Worm (Caenorhabditis elegans) whole organism, late embryonic: ENCODE results near the gene C25E10.12.

Experiments
- K02D7.2 ChIP-seq: sonication (generic microtip); optimal IDR thresholded peaks from 2 replicates; lab custom pipeline; 2017; ENCODE audit warnings: mild to moderate bottlenecking, missing genetic modification characterization, missing compliant biosample characterization
- T23F11.4 ChIP-seq: fragments of 200-800 bp; sonication (Bioruptor generic); optimal IDR thresholded peaks from 2 replicates; lab custom pipeline; 2018; ENCODE audit warnings: mild to moderate bottlenecking, missing genetic modification characterization, missing compliant biosample characterization
- ahr-1 ChIP-seq: sonication (generic microtip); optimal IDR thresholded peaks from 2 replicates; lab custom pipeline; 2016; ENCODE audit warnings: missing genetic modification characterization, missing compliant biosample characterization
- ceh-14 ChIP-seq: sonication (generic microtip); optimal IDR thresholded peaks from 2 replicates; lab custom pipeline; 2016; ENCODE audit warnings: missing genotype, missing genetic modification characterization, missing compliant biosample characterization
- ceh-19 ChIP-seq: fragments of 200-800 bp; sonication (Bioruptor generic); optimal IDR thresholded peaks from 2 replicates; lab custom pipeline; 2018; ENCODE audit warnings: mild to moderate bottlenecking, missing genetic modification characterization, missing compliant biosample characterization
- ceh-2 ChIP-seq: sonication (generic microtip); optimal IDR thresholded peaks from 2 replicates; lab custom pipeline; 2016; ENCODE audit warnings: missing genotype, missing genetic modification characterization, missing compliant biosample characterization
- ceh-22 ChIP-seq: sonication (generic microtip); optimal IDR thresholded peaks from 2 replicates; lab custom pipeline; 2017; ENCODE audit warnings: missing biosample characterization, missing genetic modification characterization
- ceh-30 ChIP-seq: fragments of 150-350 bp; optimal IDR thresholded peaks from 2 replicates; lab custom pipeline; 2014; ENCODE audit warnings: missing biosample characterization, missing genetic modification characterization
- ceh-31 ChIP-seq: sonication (generic microtip); optimal IDR thresholded peaks from 2 replicates; lab custom pipeline; 2016; ENCODE audit warnings: missing genetic modification characterization, missing compliant biosample characterization
- ceh-34 ChIP-seq: sonication (generic microtip); optimal IDR thresholded peaks from 2 replicates; lab custom pipeline; 2016; ENCODE audit warnings: mild to moderate bottlenecking, missing genetic modification characterization, missing compliant biosample characterization
- ceh-45 ChIP-seq: fragments of 200-800 bp; sonication (Bioruptor generic); IDR thresholded peaks from 2 replicates; pipeline ENCODE4 v1.3.6; 2022; ENCODE audit warnings: missing genetic modification reagents, missing genetic modification characterization, missing compliant biosample characterization
- ceh-48 ChIP-seq: sonication (generic microtip); optimal IDR thresholded peaks from 2 replicates; lab custom pipeline; 2016; ENCODE audit warnings: missing genetic modification characterization, inconsistent platforms, missing compliant biosample characterization
- ceh-6 ChIP-seq: fragments of 200-800 bp; sonication (Bioruptor generic); optimal IDR thresholded peaks from 2 replicates; lab custom pipeline; 2018; ENCODE audit warnings: mild to moderate bottlenecking, missing genetic modification characterization, missing compliant biosample characterization
- ceh-9 ChIP-seq: sonication (generic microtip); optimal IDR thresholded peaks from 2 replicates; lab custom pipeline; 2016; ENCODE audit warnings: mild to moderate bottlenecking, missing genetic modification characterization, inconsistent platforms, missing compliant biosample characterization
- dmd-4 ChIP-seq: sonication (generic microtip); optimal IDR thresholded peaks from 2 replicates; lab custom pipeline; 2016; ENCODE audit warnings: borderline replicate concordance, missing genetic modification characterization, missing compliant biosample characterization
- elt-4 ChIP-seq: sonication (generic microtip); optimal IDR thresholded peaks from 2 replicates; lab custom pipeline; 2016; ENCODE audit warnings: missing genetic modification characterization, missing compliant biosample characterization
- ets-4 ChIP-seq: sonication (generic microtip); optimal IDR thresholded peaks from 2 replicates; lab custom pipeline; 2016; ENCODE audit warnings: missing genetic modification characterization, missing compliant biosample characterization
- eyg-1 ChIP-seq: sonication (generic microtip); optimal IDR thresholded peaks from 2 replicates; lab custom pipeline; 2016; ENCODE audit warnings: missing genotype, missing genetic modification characterization, missing compliant biosample characterization
- fax-1 ChIP-seq: sonication (generic microtip); optimal IDR thresholded peaks from 2 replicates; lab custom pipeline; 2016; ENCODE audit warnings: missing genotype, missing genetic modification characterization, missing compliant biosample characterization
- hlh-13 ChIP-seq: fragments of 200-800 bp; sonication (Bioruptor generic); optimal IDR thresholded peaks from 2 replicates; lab custom pipeline; 2018; ENCODE audit warnings: mild to moderate bottlenecking, missing genetic modification characterization, missing compliant biosample characterization
- hlh-15 ChIP-seq: sonication (generic microtip); optimal IDR thresholded peaks from 2 replicates; lab custom pipeline; 2016; ENCODE audit warnings: missing genetic modification characterization, missing compliant biosample characterization
- hlh-8 ChIP-seq: sonication (generic microtip); optimal IDR thresholded peaks from 2 replicates; lab custom pipeline; 2016; ENCODE audit warnings: missing genotype, missing genetic modification characterization, missing compliant biosample characterization
- lin-11 ChIP-seq: fragments of 200-800 bp; sonication (Bioruptor generic); optimal IDR thresholded peaks from 2 replicates; lab custom pipeline; 2018; ENCODE audit warnings: mild to moderate bottlenecking, missing genetic modification characterization, missing compliant biosample characterization
- mec-3 ChIP-seq: sonication (generic microtip); optimal IDR thresholded peaks from 2 replicates; lab custom pipeline; 2016; ENCODE audit warnings: borderline replicate concordance, missing genetic modification characterization, missing compliant biosample characterization
- odd-2 ChIP-seq: sonication (generic microtip); optimal IDR thresholded peaks from 2 replicates; lab custom pipeline; 2017; ENCODE audit warnings: antibody characterized with exemption, mild to moderate bottlenecking, missing genetic modification characterization, missing compliant biosample characterization
- pag-3 ChIP-seq: sonication (generic microtip); optimal IDR thresholded peaks from 2 replicates; lab custom pipeline; 2016; ENCODE audit warnings: missing compliant biosample characterization, missing genetic modification characterization, borderline replicate concordance
- pax-1 ChIP-seq: fragments of 150-350 bp; optimal IDR thresholded peaks from 2 replicates; lab custom pipeline; 2014; ENCODE audit warnings: missing biosample characterization, missing genetic modification characterization
- pha-4 ChIP-seq: fragments of 150-350 bp; optimal IDR thresholded peaks from 2 replicates; lab custom pipeline; 2018; ENCODE audit warnings: missing biosample characterization, missing genetic modification reagents, missing genetic modification characterization
- pqm-1 ChIP-seq: sonication (generic microtip); optimal IDR thresholded peaks from 2 replicates; lab custom pipeline; 2016; ENCODE audit warnings: missing genetic modification characterization, missing compliant biosample characterization
- pros-1 ChIP-seq: fragments of 150-350 bp; optimal IDR thresholded peaks from 2 replicates; lab custom pipeline; 2014; ENCODE audit warnings: missing biosample characterization, missing genetic modification reagents, missing genetic modification characterization
- ref-2 ChIP-seq: sonication (generic microtip); optimal IDR thresholded peaks from 2 replicates; lab custom pipeline; 2016; ENCODE audit warnings: missing genetic modification characterization, missing compliant biosample characterization
- rnt-1 ChIP-seq: sonication (generic microtip); optimal IDR thresholded peaks from 2 replicates; lab custom pipeline; 2016; ENCODE audit warnings: missing genetic modification characterization, missing compliant biosample characterization
- sdc-2 ChIP-seq: sonication (generic microtip); optimal IDR thresholded peaks from 2 replicates; lab custom pipeline; 2016; ENCODE audit warnings: missing genotype, missing genetic modification characterization, missing compliant biosample characterization
- sox-4 ChIP-seq: sonication (generic microtip); optimal IDR thresholded peaks from 2 replicates; lab custom pipeline; 2017; ENCODE audit warnings: mild to moderate bottlenecking, missing genetic modification characterization, inconsistent platforms, missing compliant biosample characterization
- tbx-2 ChIP-seq: sonication (generic microtip); optimal IDR thresholded peaks from 2 replicates; lab custom pipeline; 2016; ENCODE audit warnings: missing genetic modification characterization, missing compliant biosample characterization
- tbx-7 ChIP-seq: sonication (generic microtip); optimal IDR thresholded peaks from 2 replicates; lab custom pipeline; 2016; ENCODE audit warnings: missing genotype, missing genetic modification characterization, missing compliant biosample characterization
- ttx-3 ChIP-seq: sonication (generic microtip); optimal IDR thresholded peaks from 2 replicates; lab custom pipeline; 2016; ENCODE audit warnings: missing genetic modification reagents, missing genetic modification characterization, missing compliant biosample characterization
- unc-42 ChIP-seq: sonication (generic microtip); optimal IDR thresholded peaks from 2 replicates; lab custom pipeline; 2016; ENCODE audit warnings: missing genotype, missing genetic modification characterization, missing compliant biosample characterization
- zip-5 ChIP-seq: sonication (generic microtip); optimal IDR thresholded peaks from 2 replicates; lab custom pipeline; 2016; ENCODE audit warnings: missing genetic modification characterization, missing compliant biosample characterization
- ztf-16 ChIP-seq: sonication (generic microtip); optimal IDR thresholded peaks from 2 replicates; lab custom pipeline; 2017; ENCODE audit warnings: missing genetic modification characterization, missing compliant biosample characterization

The C25E10.12 gene

DNA sequence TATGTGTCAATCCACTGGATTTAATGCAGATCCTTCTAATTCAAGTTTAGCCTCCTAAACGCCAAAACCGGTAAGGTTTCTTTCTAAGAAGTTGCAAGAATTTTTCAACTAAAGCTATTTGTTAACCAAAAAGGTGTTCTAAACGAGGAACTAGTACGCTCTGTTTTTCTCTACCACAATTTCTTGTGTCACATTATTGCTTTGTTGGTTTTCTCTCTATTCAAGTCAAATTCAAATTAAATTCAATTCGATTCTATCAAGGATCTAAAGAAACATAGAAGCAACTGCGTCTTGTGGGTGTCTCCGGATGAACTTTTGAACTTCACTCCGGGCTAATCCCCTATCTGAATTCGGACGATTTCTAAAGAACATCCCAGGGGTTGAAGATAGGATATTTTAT lies 45.8 kb downstream of the C25E10.12 start, which contains the start of gene oac-40:
TSS of gene oac-40 (plus strand) at position 301 of the 400 bp plus-strand sequence.
- no peak for TF ChIP-seq ceh-19 (GFP tag; lab: Kevin White, UChicago)
- no peak for TF ChIP-seq ceh-14 (tag; lab: Kevin White, UChicago)
- TF ChIP-seq hlh-13 (GFP tag; lab: Kevin White, UChicago) = no peak
- no peak for TF ChIP-seq ahr-1 (tag; lab: Kevin White, UChicago)
- TF ChIP-seq fax-1 = no peak
- TF ChIP-seq ref-2 (tag; lab: Kevin White, UChicago) = no peak
- TF ChIP-seq tbx-7 (tag; lab: Kevin White, UChicago) = no peak
- no peak for TF ChIP-seq unc-42 (tag; lab: Kevin White, UChicago)
- TF ChIP-seq K02D7.2 (tag; lab: Kevin White, UChicago) = no peak
- TF ChIP-seq pqm-1 (tag; lab: Kevin White, UChicago) = no peak
- no peak for TF ChIP-seq ceh-48
- TF ChIP-seq T23F11.4 (GFP tag; lab: Kevin White, UChicago) = no peak

ce11 chrV:9015540-9015939 lies 46.7 kb downstream of the C25E10.12 start, which contains the start of gene srt-18:
TSS of gene srt-18 (minus strand) at chrV:9015640.
- TF ChIP-seq ceh-45 = no peak
- TF ChIP-seq sox-4 (tag; lab: Kevin White, UChicago) = no peak
- TF ChIP-seq hlh-15 (tag; lab: Kevin White, UChicago) = no peak
- TF ChIP-seq pax-1 (tag; lab: Kevin White, UChicago) = no peak
- TF ChIP-seq ceh-34 = no peak
- TF ChIP-seq ceh-9 (tag; lab: Kevin White, UChicago) = no peak
- TF ChIP-seq hlh-13 (GFP tag; lab: Kevin White, UChicago) = no peak
- TF ChIP-seq pha-4 = no peak
- TF ChIP-seq ceh-31 (tag; lab: Kevin White, UChicago) = no peak
- TF ChIP-seq ets-4 (tag; lab: Kevin White, UChicago) = no peak
- TF ChIP-seq fax-1 = no peak
- no peak for TF ChIP-seq tbx-7 (tag; lab: Kevin White, UChicago)
- TF ChIP-seq pros-1 (tag; lab: Kevin White, UChicago) = no peak
- no peak for TF ChIP-seq pag-3 (tag; lab: Kevin White, UChicago)
- no peak for TF ChIP-seq ceh-22 (tag; lab: Kevin White, UChicago)
- TF ChIP-seq hlh-8 (tag; lab: Kevin White, UChicago) = no peak
- TF ChIP-seq eyg-1 (tag; lab: Kevin White, UChicago) = no peak
- TF ChIP-seq mec-3 (tag; lab: Kevin White, UChicago) = no peak
- no peak for TF ChIP-seq rnt-1
- no peak for TF ChIP-seq tbx-2

DNA sequence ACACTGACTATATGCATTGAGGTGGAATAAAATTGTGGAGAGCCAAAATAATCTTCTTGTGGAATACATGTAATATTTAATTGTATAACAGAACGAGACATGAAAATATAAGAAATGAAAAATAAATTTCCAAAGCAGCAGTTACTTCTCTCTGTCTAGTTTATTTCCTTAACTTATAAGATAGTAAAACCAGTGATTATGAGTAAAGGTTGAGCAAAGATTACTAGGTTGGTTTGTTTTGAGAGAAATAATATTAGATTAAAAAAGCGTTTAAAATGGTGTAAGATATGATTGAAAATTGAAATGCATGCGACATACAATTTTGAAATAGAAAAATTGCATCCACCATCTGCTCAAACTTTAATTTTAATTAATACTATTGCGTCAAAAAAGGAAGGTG lies 48.5 kb downstream of the C25E10.12 start, which contains the start of gene srh-201:
TSS of gene srh-201 (minus strand) at position 101 of the 400 bp plus-strand sequence.
- TF ChIP-seq unc-42 (tag; lab: Kevin White, UChicago) = no peak
- TF ChIP-seq lin-11 (tag; lab: Kevin White, UChicago) = no peak
- TF ChIP-seq sdc-2 (tag; lab: Kevin White, UChicago) = no peak
- TF ChIP-seq dmd-4 (tag; lab: Kevin White, UChicago) = no peak
- no peak for TF ChIP-seq rnt-1
- TF ChIP-seq ceh-6 = no peak
- no peak for TF ChIP-seq elt-4 (tag; lab: Kevin White, UChicago)
- no peak for TF ChIP-seq sox-4 (tag; lab: Kevin White, UChicago)
- no peak for TF ChIP-seq ceh-30 (tag; lab: Kevin White, UChicago)
- TF ChIP-seq T23F11.4 (GFP tag; lab: Kevin White, UChicago) = no peak
- no peak for TF ChIP-seq odd-2 (tag; lab: Kevin White, UChicago)
- no peak for TF ChIP-seq tbx-7 (tag; lab: Kevin White, UChicago)
- no peak for TF ChIP-seq ceh-2 (tag; lab: Kevin White, UChicago)
- TF ChIP-seq ttx-3 (tag; lab: Kevin White, UChicago) = no peak
- TF ChIP-seq ceh-19 (GFP tag; lab: Kevin White, UChicago) = no peak
- no peak for TF ChIP-seq hlh-13 (GFP tag; lab: Kevin White, UChicago)
- no peak for TF ChIP-seq ztf-16 (tag; lab: Kevin White, UChicago)
- no peak for TF ChIP-seq zip-5 (tag; lab: Kevin White, UChicago)
- TF ChIP-seq ceh-31 (tag; lab: Kevin White, UChicago) = no peak
- no peak for TF ChIP-seq mec-3 (tag; lab: Kevin White, UChicago)
- TF ChIP-seq, all 69 proteins: peak for 0
